Fruit fly (Drosophila melanogaster): Measurements from ENCODE around the gene xit.

xit gene

DNA sequence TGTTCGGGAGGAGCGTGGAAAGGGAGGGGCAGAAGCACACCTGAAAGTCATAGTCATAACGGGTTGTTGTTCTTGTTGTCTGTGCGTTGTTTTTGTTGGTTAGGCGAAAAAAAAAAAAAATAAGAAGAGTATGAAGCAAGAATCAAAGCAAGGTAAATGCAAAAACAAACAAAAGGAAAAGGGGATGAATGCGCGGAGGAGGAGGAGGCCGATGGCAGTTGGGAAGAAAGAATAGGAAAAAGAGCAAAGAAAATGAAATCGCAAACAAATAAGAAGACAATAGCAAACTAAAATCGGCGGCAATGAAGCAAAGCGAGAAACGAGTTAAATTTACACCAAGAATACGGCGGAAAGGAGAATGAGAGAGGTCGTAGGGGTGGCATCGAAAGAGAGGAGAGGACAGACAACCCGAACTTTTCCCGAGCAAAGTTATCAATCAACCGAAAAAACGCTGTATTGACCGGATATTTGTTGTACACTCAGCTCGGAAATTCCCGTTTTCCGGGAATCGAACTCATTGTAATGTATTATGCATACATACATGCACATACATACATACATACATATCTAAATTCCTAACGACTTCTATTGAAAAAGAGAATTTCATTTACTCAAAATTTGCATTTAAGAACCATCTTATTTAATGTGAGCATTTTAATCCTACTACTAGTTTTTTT lies 39.7 kb downstream of the xit start (continued):
- no peak for TF ChIP-seq CG12299 (tag; optimal IDR thresholded peaks at IDR 0.05)
- peak; percentile 24 for TF ChIP-seq Fer3 (tag; optimal IDR thresholded peaks at IDR 0.05)
- no peak for TF ChIP-seq B-H2 (GFP tag; optimal IDR thresholded peaks at IDR 0.05)
- TF ChIP-seq chif (GFP tag; optimal IDR thresholded peaks at IDR 0.05) = no peak
- no peak for TF ChIP-seq Rx (GFP tag; IDR thresholded peaks at IDR 0.05)
- TF ChIP-seq CG3847 (GFP tag; IDR thresholded peaks at IDR 0.05) = no peak
- no peak for TF ChIP-seq lov (optimal IDR thresholded peaks at IDR 0.05)
- TF ChIP-seq lov (GFP tag; IDR thresholded peaks at IDR 0.05) = no peak
- TF ChIP-seq CG1603 (tag; optimal IDR thresholded peaks at IDR 0.05) = peak; percentile 4
- TF ChIP-seq phol (tag; optimal IDR thresholded peaks at IDR 0.05) = peak; percentile 53
- TF ChIP-seq grau (tag; optimal IDR thresholded peaks at IDR 0.05) = peak; percentile 27
- no peak for TF ChIP-seq gcm2 (GFP tag; optimal IDR thresholded peaks at IDR 0.05)
- no peak for TF ChIP-seq so (GFP tag; IDR thresholded peaks at IDR 0.05)
- no peak for TF ChIP-seq ATbp (GFP tag; optimal IDR thresholded peaks at IDR 0.05)
- TF ChIP-seq CG2712 (tag; optimal IDR thresholded peaks at IDR 0.05) = peak; percentile 39
- TF ChIP-seq CG6791 (GFP tag; IDR thresholded peaks at IDR 0.05; ENCODE audit: partially characterized antibody) = no peak
- peak; percentile 31 for TF ChIP-seq D19A (tag; optimal IDR thresholded peaks at IDR 0.05)
- TF ChIP-seq H15 (GFP tag; IDR thresholded peaks at IDR 0.05) = no peak
- no peak for TF ChIP-seq mirr (GFP tag; optimal IDR thresholded peaks at IDR 0.05)
- TF ChIP-seq CG9932 (GFP tag; IDR thresholded peaks at IDR 0.05) = no peak
- no peak for TF ChIP-seq zf30C (GFP tag; optimal IDR thresholded peaks at IDR 0.05)
- no peak for TF ChIP-seq CG6654 (GFP tag; optimal IDR thresholded peaks at IDR 0.05)
- TF ChIP-seq tio (GFP tag; optimal IDR thresholded peaks at IDR 0.05) = no peak
- TF ChIP-seq Med (GFP tag) = no peak
- peak; percentile 27 to 69 for TF ChIP-seq Trl (optimal IDR thresholded peaks at IDR 0.05)
- no peak for TF ChIP-seq Trl (GFP tag; optimal IDR thresholded peaks at IDR 0.05)
- TF ChIP-seq CG12744 (GFP tag; optimal IDR thresholded peaks at IDR 0.05) = no peak
- TF ChIP-seq HLH54F (GFP tag; optimal IDR thresholded peaks at IDR 0.05) = no peak
- no peak for TF ChIP-seq CG11695 (GFP tag; IDR thresholded peaks at IDR 0.05)
- no peak for TF ChIP-seq CG31388 (GFP tag; optimal IDR thresholded peaks at IDR 0.05)
- peak; percentile 55 for TF ChIP-seq CG18262 (tag; optimal IDR thresholded peaks at IDR 0.05)
- no peak for TF ChIP-seq eyg (GFP tag; optimal IDR thresholded peaks at IDR 0.05)
- no peak for TF ChIP-seq CG17328 (GFP tag; IDR thresholded peaks at IDR 0.05)
- TF ChIP-seq hkb (optimal IDR thresholded peaks at IDR 0.05) = no peak
- TF ChIP-seq hkb (GFP tag; IDR thresholded peaks at IDR 0.05) = no peak
- no peak for TF ChIP-seq sqz (GFP tag; optimal IDR thresholded peaks at IDR 0.05)
- no peak for TF ChIP-seq amos (GFP tag; IDR thresholded peaks at IDR 0.05; ENCODE audit: partially characterized antibody)
- TF ChIP-seq stwl (tag; optimal IDR thresholded peaks at IDR 0.05) = no peak
- TF ChIP-seq CG18764 (GFP tag; optimal IDR thresholded peaks at IDR 0.05) = peak; percentile 3
- TF ChIP-seq CG6765 (GFP tag; optimal IDR thresholded peaks at IDR 0.05) = no peak
- TF ChIP-seq Rfx (GFP tag; IDR thresholded peaks at IDR 0.05) = peak; percentile 68
- TF ChIP-seq CTCF (GFP tag; optimal IDR thresholded peaks at IDR 0.05) = no peak
- TF ChIP-seq CG30020 (tag; optimal IDR thresholded peaks at IDR 0.05) = no peak
- no peak for TF ChIP-seq jigr1 (GFP tag; IDR thresholded peaks at IDR 0.05)
- peak; percentile 45 for TF ChIP-seq Sox102F (GFP tag; optimal IDR thresholded peaks at IDR 0.05)
- TF ChIP-seq CG43689 (GFP tag; IDR thresholded peaks at IDR 0.05) = no peak
- TF ChIP-seq CG12104 (GFP tag; optimal IDR thresholded peaks at IDR 0.05) = no peak
- peak; percentile 40 for TF ChIP-seq CG4360 (GFP tag; IDR thresholded peaks at IDR 0.05)
- TF ChIP-seq gro (GFP tag; optimal IDR thresholded peaks at IDR 0.05) = no peak
- no peak for TF ChIP-seq CG9797 (GFP tag; optimal IDR thresholded peaks at IDR 0.05)
- TF ChIP-seq dysf (GFP tag; IDR thresholded peaks at IDR 0.05) = peak; percentile 59; the same call in 2 of the 3 replicates
- TF ChIP-seq croc (GFP tag; conservative IDR thresholded peaks at IDR 0.05) = no peak
- TF ChIP-seq CG7963 (GFP tag; IDR thresholded peaks at IDR 0.05; ENCODE audit: partially characterized antibody) = no peak
